Worm (Caenorhabditis elegans) whole organism, L1 larva: Measurements from ENCODE around the gene F14D2.11.

Experiments used
- C16A3.4 ChIP-seq: fragments of 150-350 bp; optimal IDR thresholded peaks from 2 replicates; lab custom pipeline; 2014; ENCODE audit warnings: missing biosample characterization, missing genetic modification characterization
- ama-1 ChIP-seq: fragments of 150-350 bp; optimal IDR thresholded peaks from 2 replicates; lab custom pipeline; 2014
- dpl-1 ChIP-seq, 3 experiments: fragments of 150-350 bp in 2 of 3; sonication (generic microtip) in 1 of 3; optimal IDR thresholded peaks; 2 replicates each; lab custom pipeline; 2014 to 2017; ENCODE audit warnings: missing biosample characterization in 3 of 3, missing genetic modification characterization in 3 of 3, missing genetic modification reagents in 3 of 3
- elt-3 ChIP-seq, 6 experiments: fragments of 150-350 bp in 1 of 6; sonication (generic microtip); optimal IDR thresholded peaks; 2 replicates each; lab custom pipeline; 2017 to 2018; ENCODE audit warnings: missing biosample characterization in 6 of 6, missing genetic modification characterization in 6 of 6, inconsistent platforms in 1 of 6
- fos-1 ChIP-seq: fragments of 150-350 bp; optimal IDR thresholded peaks from 2 replicates; lab custom pipeline; 2014; ENCODE audit warnings: missing biosample characterization, missing genetic modification characterization
- lir-3 ChIP-seq: sonication (generic microtip); optimal IDR thresholded peaks from 2 replicates; lab custom pipeline; 2016; ENCODE audit warnings: mild to moderate bottlenecking, missing genetic modification characterization, moderate library complexity, missing compliant biosample characterization; ENCODE audit not compliant: poor library complexity
- mep-1 ChIP-seq: fragments of 150-350 bp; optimal IDR thresholded peaks from 2 replicates; lab custom pipeline; 2014; ENCODE audit warnings: missing biosample characterization, missing genetic modification characterization
- nhr-90 ChIP-seq: sonication (generic microtip); optimal IDR thresholded peaks from 2 replicates; lab custom pipeline; 2016; ENCODE audit warnings: mild to moderate bottlenecking, missing genetic modification characterization, missing compliant biosample characterization; ENCODE audit not compliant: poor library complexity
- snpc-4 ChIP-seq: fragments of 150-350 bp; optimal IDR thresholded peaks from 2 replicates; lab custom pipeline; 2014; ENCODE audit warnings: missing biosample characterization, missing genetic modification characterization
- unc-62 ChIP-seq: fragments of 150-350 bp; optimal IDR thresholded peaks from 2 replicates; lab custom pipeline; 2014; ENCODE audit warnings: missing biosample characterization, missing genetic modification reagents, missing genetic modification characterization
- unc-86 ChIP-seq: sonication (generic microtip); optimal IDR thresholded peaks from 2 replicates; lab custom pipeline; 2016; ENCODE audit warnings: missing genetic modification characterization, missing compliant biosample characterization

DNA sequence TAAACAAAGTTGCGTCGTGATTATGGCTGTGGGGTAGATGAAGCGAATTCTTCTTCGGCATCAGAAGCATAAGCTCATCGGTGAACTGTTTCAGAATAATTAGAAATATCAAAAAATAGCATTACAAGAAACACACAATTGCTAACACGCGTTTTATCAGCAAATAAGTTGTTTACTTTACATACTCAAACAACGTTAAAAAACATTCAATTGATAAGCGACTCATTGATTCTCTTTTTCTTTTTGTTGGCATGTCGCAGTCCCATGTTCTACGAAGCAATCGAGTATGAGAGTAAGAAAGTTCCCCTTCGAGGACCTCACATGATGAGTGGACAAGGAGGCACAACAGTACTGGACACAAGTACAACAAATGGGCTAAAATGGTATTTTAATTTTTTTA lies 45.2 kb downstream of the F14D2.11 start, which contains the start of gene btb-16:
- no peak for TF ChIP-seq unc-62 (GFP tag; lab: Kevin White, UChicago)
- TF ChIP-seq C16A3.4 (tag; lab: Kevin White, UChicago) = no peak
- TF ChIP-seq elt-3 (tag; optimal IDR thresholded peaks at IDR 0.05; lab: Kevin White, UChicago) = no peak
- TF ChIP-seq dpl-1 (GFP tag; optimal IDR thresholded peaks at IDR 0.05; lab: Kevin White, UChicago) = no peak
- no peak for TF ChIP-seq ama-1 (lab: Kevin White, UChicago)
- TF ChIP-seq unc-86 (tag; lab: Kevin White, UChicago) = no peak
- TF ChIP-seq lir-3 (tag; lab: Kevin White, UChicago) = no peak
- no peak for TF ChIP-seq nhr-90 (tag; lab: Kevin White, UChicago)
- TF ChIP-seq fos-1 (tag; lab: Kevin White, UChicago) = no peak
- no peak for TF ChIP-seq mep-1 (tag; lab: Kevin White, UChicago)
- no peak for TF ChIP-seq snpc-4 (tag; lab: Kevin White, UChicago)
